Fruit fly (Drosophila melanogaster) whole organism, larva: Measurements from ENCODE around the gene Top2.

Source experiments
- noc ChIP-seq: fragments of 200-800 bp; sonication (Bioruptor generic); optimal IDR thresholded peaks from 3 replicates; lab custom pipeline; 2019; ENCODE audit warnings: missing biosample characterization, mild to moderate bottlenecking, missing genetic modification characterization, moderate library complexity

Top2 gene

DNA sequence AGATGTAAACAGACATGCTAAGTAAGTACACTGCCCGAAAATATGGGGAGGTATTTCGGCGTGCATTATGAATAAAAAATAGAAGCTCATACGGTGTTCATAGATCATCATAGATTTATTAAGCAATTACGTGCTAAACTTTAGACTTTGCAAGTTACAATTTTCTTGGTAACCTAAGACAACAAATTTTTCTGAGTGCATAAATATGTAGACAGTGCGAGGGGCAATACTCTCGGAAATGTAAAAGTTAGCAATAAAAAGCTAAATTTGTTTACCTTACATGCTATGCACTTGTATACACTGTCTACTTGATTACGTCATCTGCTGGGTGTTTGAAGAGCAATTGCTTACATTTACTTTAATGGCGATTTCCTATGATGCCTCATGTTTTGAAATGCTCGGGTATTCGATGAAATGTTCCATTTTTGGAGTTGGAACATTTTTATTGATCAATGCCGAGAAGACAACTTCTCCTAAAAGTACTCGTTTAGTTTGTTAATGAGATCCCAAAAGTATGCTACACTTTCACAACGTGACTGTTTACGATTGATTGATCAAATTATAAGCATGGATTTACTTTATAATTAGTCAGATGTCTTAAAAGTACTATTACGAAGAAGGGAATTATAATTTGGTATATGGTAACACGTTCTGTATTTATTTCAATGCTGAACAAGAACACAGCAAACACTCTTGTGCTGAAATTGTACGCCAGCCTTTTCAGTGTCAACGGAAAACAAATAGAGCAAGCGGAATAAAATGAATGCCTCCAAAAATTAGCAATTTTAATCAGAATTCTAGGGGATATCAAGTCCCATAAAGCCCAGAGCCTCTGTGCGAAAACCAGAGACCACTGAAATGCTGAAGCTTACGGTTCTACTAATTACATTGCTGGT lies 36.4 kb downstream of the Top2 start, which contains the start of gene Lectin-galC1:
Gene Lectin-galC1 (plus strand): TSS at position 846 of the 896 bp plus-strand sequence.
- no peak for TF ChIP-seq noc (tag; lab: Kevin White, UChicago)

DNA sequence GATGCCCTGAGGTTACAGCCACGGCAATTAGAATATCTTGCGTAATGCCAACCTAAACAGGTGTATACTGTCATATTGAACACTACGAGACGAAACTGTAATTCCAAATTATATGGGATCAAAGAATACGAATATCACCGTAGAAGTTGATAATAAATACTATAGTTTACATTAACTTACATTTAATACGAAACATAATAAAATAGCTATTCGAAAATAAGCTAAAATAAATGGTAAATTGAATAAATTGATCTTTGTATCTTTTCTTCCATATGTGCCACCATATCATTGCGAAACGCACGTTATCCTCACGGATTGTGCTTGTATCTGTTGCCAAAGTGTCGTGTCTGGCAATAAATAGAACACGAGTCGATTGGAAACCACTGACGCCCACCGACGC lies 37.4 kb downstream of the Top2 start:
- no peak for TF ChIP-seq noc (tag; lab: Kevin White, UChicago)

DNA sequence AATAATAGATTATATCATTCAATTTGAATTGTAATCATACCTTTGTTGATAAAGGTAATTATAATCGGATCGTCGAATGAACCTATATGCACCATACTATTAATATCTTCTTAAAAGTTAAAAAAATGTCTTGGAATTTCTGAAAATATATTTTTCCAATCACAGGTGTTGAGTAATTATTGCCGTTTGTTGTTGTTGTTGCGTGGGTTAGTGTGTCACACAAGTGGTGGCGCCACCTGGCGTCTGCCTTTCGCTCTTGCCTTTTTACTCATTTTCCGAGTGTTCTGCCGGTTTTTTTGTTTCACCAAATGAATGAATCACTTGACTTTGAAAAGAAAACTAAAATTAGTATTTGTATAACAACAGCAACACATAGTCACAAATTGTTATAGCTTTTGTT lies 38.2 kb downstream of the Top2 start:
- TF ChIP-seq noc (tag; lab: Kevin White, UChicago), result no peak

DNA sequence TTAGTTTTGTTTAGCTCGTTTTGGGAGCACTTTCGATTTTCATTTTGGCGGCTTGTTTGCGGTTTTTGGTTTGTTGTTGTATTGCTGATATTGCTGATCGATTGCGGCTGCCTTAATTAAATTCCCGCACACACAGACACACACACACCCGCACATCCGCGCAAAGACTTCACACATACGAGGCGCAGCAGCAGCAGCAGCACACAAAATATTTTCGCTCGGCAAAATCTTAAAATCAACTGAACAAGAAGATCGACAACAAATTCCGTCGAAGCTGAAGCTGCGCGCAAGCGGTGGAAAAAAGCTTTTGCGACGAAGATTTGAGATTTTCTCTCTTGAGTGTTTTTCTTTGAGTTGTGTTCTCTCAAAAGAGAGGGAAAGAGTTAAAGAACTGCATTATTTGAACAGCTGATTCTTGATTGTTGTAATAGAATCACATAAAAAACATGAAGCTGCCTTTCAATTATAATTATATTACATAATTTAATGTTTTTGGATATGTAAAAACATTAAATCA lies 39.0 kb downstream of the Top2 start:
- no peak for TF ChIP-seq noc (tag; lab: Kevin White, UChicago)

DNA sequence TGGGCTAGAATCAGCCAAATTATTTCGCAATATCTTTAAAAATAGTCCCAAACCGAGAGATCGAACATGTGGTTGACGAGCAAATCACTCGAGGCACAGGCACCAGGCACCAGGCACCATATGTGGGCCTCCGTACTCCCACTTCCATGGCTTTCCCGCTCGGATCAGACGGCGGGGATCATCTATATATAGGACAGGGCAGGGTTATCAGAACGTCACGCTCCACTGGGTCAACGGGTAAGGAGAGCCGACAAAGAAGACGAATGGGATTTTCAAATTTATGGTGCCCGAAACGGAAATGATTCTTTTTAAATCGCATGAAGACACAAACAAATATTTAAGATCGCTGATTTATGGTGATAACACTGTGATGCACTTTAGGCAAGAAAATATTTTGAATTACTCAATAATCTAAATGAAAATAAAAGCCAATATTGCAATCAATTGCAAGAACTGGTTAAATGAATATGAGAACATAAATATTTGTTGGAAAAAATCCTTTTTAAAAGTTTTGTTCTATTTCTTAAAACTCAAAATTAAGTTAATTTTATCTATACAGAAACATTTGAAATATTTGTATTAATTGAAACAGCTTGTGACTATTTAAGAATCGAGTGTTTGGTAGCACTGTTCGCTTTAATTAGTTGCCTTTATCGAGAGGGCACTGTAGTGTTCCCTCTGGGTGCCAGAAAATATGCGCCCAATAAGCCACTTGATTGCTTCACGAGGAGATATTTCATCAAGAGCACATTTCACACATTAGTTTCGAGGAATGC lies 40.0 kb downstream of the Top2 start:
- no peak for TF ChIP-seq noc (tag; lab: Kevin White, UChicago)

DNA sequence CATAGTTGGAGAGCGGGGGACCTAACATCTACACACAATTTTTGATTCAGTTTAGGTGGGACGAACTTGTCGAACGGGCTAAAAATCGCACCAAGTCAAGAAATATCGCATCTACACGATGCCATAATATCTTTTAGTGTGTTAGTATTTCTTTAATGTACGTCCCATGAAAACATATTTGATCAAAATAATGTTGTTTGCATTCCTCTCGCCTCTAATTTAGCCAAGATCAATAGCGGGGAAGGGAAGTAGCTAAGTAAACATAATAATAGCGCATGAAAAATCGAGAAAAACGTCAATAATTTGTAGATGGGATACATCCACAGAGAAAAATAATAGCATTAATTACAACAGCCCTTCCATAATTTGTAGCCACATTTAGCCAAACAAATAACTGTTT lies 41.3 kb downstream of the Top2 start:
- TF ChIP-seq noc (tag; lab: Kevin White, UChicago), result no peak

DNA sequence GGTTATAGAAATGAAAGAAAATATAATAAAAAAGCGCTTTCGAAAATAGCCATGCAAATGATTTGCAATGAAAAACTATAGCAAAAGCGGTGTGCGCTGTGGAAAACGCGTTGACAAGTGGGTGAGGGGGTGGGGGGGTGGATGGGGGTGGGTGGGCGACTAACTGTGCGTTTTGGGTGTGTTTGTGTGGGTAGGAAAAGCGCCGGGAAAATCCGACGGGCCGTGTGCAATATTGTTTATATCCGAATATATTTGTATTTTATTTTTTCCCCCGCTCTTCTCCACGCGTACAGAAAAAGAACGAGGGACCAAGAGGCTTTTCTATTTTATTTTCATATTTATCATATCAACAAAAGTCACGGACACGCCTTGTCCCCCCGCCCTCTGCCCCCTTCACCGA lies 46.9 kb downstream of the Top2 start:
- TF ChIP-seq noc (tag; lab: Kevin White, UChicago), result no peak

DNA sequence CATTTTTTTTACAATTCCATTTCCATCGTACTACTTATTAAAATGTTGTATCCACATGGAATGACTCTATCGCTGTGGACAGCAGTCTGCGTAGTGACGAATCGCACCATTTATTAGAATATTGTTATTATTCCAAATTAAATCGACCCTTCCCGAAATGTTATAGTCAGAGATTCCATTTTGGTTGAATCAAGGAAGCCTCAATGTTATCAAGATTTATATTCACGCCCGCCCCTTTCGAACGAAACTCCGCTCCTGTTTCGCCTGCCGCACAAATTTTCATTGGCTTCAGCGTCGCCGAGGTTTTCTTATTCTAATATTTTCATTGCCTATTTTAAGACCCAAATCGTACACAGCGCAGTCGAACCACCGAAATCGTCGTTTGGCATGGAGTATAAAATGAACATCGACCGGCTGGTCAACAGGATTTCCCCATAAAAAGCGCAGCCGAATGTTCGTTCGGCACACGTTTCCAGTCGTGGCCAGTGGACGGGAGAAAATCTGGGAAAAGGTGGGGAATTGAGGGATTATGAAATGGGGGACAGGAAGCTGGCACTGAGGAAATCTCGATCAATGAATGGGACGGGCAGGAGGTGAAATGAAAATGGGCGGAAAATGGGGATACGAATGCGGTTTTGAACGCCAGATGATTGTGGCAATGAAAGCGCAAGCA lies 47.5 kb downstream of the Top2 start:
- no peak for TF ChIP-seq noc (tag; lab: Kevin White, UChicago)

DNA sequence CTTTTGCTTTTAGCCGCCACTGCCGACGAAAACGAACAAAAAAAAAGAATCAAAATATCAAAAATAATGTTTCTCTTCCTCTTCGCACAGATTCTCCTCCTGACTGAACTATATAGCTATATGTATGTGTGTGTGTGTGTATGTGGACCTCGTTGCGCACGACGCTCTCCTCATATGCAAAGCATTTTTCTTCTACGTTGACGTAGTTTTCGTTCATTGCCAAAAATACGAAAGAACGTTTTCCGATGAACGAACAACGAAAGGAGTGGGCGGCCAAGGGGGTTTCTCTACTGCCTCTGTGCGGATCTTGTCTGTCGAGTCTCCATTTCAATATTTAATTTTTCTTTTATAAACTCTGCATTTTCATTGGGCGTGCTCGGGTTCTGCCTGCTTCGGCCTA lies 48.5 kb downstream of the Top2 start:
- no peak for TF ChIP-seq noc (tag; lab: Kevin White, UChicago)

DNA sequence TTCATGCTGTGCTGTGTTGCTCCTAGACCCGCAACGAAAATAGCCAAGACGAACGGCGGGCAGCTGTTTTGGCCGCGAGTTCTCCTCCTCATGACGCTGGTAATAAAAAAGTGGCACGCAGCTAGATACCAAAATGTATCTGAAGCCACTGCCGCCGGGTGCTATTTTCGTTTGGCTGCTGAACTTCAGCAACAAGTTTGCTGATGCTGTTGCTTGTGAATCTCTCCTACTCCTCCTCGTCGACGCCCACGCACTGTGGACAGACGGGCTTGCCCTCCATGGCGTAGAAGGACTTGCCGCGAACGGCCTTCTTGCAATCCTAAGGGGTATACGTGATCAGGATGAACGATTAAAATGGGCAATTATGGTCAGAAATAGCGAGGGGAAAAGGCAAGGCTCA lies 49.9 kb downstream of the Top2 start:
- no peak for TF ChIP-seq noc (tag; lab: Kevin White, UChicago)

DNA sequence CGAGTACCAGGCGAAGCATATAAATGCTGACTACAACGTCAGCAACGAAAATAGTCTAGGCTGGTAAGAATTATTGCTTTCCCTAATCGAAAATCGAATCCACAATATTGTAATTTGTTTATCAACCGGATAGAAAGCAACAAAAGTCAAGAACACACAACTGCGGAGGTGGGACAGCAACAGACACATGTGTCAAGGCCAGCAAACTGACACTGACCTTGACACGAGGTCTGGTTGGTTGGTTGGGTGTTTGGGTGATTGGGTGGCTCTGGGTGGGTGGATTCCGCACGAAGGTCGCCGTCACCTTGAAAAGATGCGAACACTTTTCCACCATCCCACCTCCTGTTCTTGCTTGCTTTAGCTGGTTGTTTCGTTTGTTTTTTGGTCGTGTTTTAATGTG lies 50.6 kb downstream of the Top2 start:
- no peak for TF ChIP-seq noc (tag; lab: Kevin White, UChicago)

DNA sequence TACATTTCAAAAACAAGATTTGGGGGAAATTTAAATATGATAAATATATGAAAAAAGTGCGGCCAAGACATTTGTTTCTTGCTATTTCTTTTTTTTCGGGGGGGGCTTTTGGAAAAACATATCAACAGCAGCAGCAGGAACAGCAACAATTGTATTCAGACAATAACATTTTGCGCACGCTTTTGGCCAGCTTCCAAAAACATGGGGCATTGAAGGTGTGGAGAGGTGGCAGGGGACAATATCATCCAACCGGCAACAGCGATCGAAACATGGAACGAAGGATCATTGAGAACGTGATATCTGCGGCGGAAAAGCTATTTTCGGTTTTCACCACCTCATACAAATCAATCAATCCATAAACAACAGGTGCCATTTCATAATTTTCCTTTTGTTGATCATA lies 51.4 kb downstream of the Top2 start:
- TF ChIP-seq noc (tag; lab: Kevin White, UChicago), result no peak

DNA sequence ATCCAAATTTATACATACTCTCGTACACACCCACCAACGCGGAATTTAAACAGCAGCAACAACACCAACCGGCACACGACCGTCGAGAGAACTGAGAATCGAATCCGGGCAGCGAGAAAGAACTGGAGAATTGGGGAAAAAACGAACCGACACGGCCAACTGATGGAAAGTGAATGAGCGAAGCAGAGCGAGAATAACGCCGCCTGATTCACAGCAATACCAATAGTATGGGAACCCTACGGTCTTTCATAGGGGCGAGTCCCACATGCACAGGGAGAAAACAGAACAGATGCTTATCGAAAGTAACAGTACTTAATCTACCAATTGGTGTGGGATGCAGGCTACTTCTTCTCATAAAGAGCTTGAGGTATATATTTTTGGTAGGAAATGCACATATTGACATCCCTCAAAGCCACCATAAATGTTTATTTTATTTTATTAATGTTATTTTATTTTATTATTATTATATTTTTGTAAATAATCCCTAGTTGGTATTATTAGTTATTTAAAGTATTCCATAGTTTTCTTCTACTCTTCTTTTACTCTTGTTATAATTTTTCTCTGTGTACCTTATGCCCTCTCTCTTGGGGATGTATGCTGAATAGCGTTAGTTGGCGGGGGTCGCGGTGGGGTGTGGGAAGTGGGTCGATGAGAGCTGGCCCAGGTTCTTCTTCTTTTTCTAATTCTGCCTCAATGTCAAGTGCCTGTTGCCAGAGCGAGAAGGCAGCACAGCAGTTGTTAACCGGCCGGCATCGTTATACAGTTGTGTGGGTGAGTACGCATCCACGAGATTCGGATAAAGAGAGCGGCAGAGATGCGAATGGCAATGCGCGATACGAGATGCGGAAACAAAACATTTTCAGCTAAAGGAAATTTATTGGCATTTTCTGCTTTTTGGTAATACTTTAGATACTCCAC lies 54.7 kb downstream of the Top2 start, which contains the start of gene CG17544:
Gene CG17544 (minus strand): TSS at position 177 of the 918 bp plus-strand sequence.
- peak; percentile 76 for TF ChIP-seq noc (tag; lab: Kevin White, UChicago)

DNA sequence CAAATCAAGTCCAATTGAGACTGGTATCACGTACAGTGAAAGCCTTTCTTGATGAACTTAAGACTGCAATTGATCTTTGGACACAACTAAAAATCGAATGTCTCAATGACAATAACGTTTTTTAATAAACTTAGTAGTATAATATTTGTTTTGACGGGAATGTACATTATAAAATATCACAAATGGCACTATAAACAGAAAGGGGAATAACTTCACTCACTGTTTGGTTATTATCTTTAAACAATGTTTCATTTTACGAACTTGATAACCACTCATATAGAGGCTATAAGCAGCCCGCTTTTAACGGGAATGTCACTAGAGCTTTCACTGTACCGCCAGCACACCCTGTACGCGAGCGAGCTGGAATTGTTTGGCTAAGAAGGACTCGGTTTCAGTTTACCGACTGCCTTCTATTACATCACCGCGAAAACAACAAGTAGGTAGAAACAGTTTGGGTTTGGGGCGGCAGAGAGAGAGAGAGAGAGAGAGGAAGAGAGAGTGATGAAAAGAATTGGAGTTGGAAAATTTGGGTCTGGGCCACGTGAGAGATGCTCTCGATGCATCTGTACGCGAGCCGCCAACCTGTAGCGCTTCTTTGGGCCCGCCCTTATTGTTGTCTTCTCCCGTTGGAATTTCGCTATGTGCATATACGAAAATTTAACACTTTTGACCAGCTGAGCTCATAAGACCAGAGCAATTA lies 55.5 kb downstream of the Top2 start:
- peak; percentile 16 for TF ChIP-seq noc (tag; lab: Kevin White, UChicago)
